Worm (Caenorhabditis elegans): ENCODE measurements around the gene srg-13.

- TF ChIP-seq lin-39 (tag; optimal IDR thresholded peaks at IDR 0.05) (no peak), ama-1 (optimal IDR thresholded peaks at IDR 0.05) (no peak), daf-12 (tag; optimal IDR thresholded peaks at IDR 0.05) (no peak), arid-1 (GFP tag; conservative IDR thresholded peaks at IDR 0.05) (no peak), nhr-25 (tag; optimal IDR thresholded peaks at IDR 0.05; ENCODE audit: borderline replicate concordance, insufficient read depth) (no peak), nhr-11 (tag; optimal IDR thresholded peaks at IDR 0.05) (no peak)
These were observed 24.2 kb upstream of the srg-13 start, which contains the start of gene T23F11.6 for ce11 chrIII:4647878-4648277.

All from whole organism, L4 larva.